Fruit fly (Drosophila melanogaster) whole organism: ENCODE results near the gene mib2.

ENCODE experiments used
- EcR ChIP-seq, 2 experiments: fragments of >200 bp; optimal IDR thresholded peaks; 2 replicates each; lab custom pipeline; 2017; ENCODE audit warnings: missing biosample characterization in 2 of 2, missing genetic modification characterization in 2 of 2, missing genetic modification reagents in 2 of 2
- psq ChIP-seq: fragments of >200 bp; optimal IDR thresholded peaks from 2 replicates; lab custom pipeline; 2017
- usp ChIP-seq: fragments of >200 bp; optimal IDR thresholded peaks from 2 replicates; lab custom pipeline; 2017; ENCODE audit warnings: missing biosample characterization, missing genetic modification characterization, mixed read lengths

DNA sequence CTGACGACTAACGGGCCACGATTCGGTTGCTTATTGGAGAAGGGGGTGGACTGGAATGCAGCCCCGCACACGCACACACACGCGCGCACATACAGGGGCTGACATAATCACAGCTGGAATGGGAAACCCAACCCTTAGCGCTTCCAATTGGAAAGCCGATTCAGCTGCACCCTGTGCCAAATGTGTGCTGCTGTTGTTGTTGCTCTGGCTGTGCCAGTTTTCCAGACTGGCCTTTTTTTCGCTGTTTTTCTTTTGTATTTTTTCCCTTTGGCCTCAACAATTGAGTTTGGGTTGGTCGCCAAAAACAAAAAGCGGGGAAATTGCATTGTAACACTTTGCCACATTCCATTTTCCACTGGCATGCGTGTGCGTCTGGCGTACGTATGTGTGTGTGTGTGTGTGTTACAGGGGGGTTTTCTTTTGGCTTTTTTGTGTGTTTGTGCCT is 49.1 kb downstream of the mib2 start:
- TF ChIP-seq usp (GFP tag; lab: Kevin White, UChicago) (no peak), psq (no peak), EcR (GFP tag; optimal IDR thresholded peaks at IDR 0.05; lab: Kevin White, UChicago) (no peak)
